Fruit fly (Drosophila melanogaster) whole organism, embryonic: Measurements from ENCODE around the gene scyl.

ENCODE experiments used
- Atf3 ChIP-seq: fragments of 200-800 bp; sonication (Bioruptor generic); optimal IDR thresholded peaks from 3 replicates; lab custom pipeline; 2016; ENCODE audit warnings: missing biosample characterization, missing genetic modification characterization
- BEAF-32 ChIP-seq: fragments of 200-800 bp; sonication (Bioruptor generic); optimal IDR thresholded peaks from 3 replicates; lab custom pipeline; 2017; ENCODE audit warnings: missing biosample characterization, missing genetic modification characterization, mild to moderate bottlenecking, moderate library complexity, missing genetic modification reagents
- Blimp-1 ChIP-seq: fragments of 200-800 bp; sonication (Bioruptor generic); optimal IDR thresholded peaks from 3 replicates; lab custom pipeline; 2018; ENCODE audit warnings: missing biosample characterization, missing genetic modification characterization, mild to moderate bottlenecking, moderate library complexity, missing genetic modification reagents
- CG1024 ChIP-seq: fragments of 200-800 bp; sonication (Bioruptor generic); IDR thresholded peaks from 2 replicates; pipeline ENCODE4 v1.3.6; 2022; ENCODE audit warnings: missing biosample characterization, missing genetic modification characterization
- CG10267 ChIP-seq: fragments of 200-800 bp; sonication (Bioruptor generic); optimal IDR thresholded peaks from 2 replicates; lab custom pipeline; 2018; ENCODE audit warnings: missing biosample characterization, mild to moderate bottlenecking, missing genetic modification characterization, moderate library complexity
- CG10274 ChIP-seq: fragments of 200-800 bp; sonication (Bioruptor generic); optimal IDR thresholded peaks from 3 replicates; lab custom pipeline; 2017; ENCODE audit warnings: missing biosample characterization, mild to moderate bottlenecking, missing genetic modification characterization
- CG10462 ChIP-seq: fragments of 200-800 bp; sonication (Bioruptor generic); optimal IDR thresholded peaks from 2 replicates; lab custom pipeline; 2016; ENCODE audit warnings: missing biosample characterization, missing genetic modification characterization
- CG10979 ChIP-seq: fragments of 200-800 bp; sonication (Bioruptor generic); optimal IDR thresholded peaks from 2 replicates; lab custom pipeline; 2018; ENCODE audit warnings: missing biosample characterization, mild to moderate bottlenecking, missing genetic modification characterization, moderate library complexity
- CG11085 ChIP-seq: fragments of 200-800 bp; sonication (Bioruptor generic); IDR thresholded peaks from 2 replicates; pipeline ENCODE4 v1.3.6; 2022; ENCODE audit warnings: missing biosample characterization, missing genetic modification characterization
- CG12104 ChIP-seq: fragments of 200-800 bp; sonication (Bioruptor generic); optimal IDR thresholded peaks from 3 replicates; lab custom pipeline; 2016; ENCODE audit warnings: missing biosample characterization, missing genetic modification characterization
- CG12744 ChIP-seq: fragments of 200-800 bp; sonication (Bioruptor generic); optimal IDR thresholded peaks from 2 replicates; lab custom pipeline; 2016; ENCODE audit warnings: missing biosample characterization, missing genetic modification characterization
- CG12942 ChIP-seq: fragments of 200-800 bp; sonication (Bioruptor generic); optimal IDR thresholded peaks from 3 replicates; lab custom pipeline; 2016; ENCODE audit warnings: missing biosample characterization, missing genetic modification characterization
- CG14014 ChIP-seq: fragments of 200-800 bp; sonication (Bioruptor generic); IDR thresholded peaks from 2 replicates; pipeline ENCODE4 v1.3.6; 2022; ENCODE audit warnings: missing biosample characterization, missing genetic modification characterization
- CG14050 ChIP-seq: fragments of 200-800 bp; sonication (Bioruptor generic); IDR thresholded peaks from 3 replicates; pipeline ENCODE4 v1.3.6; 2022; ENCODE audit warnings: missing biosample characterization, missing genetic modification characterization
- CG14860 ChIP-seq: fragments of 200-800 bp; sonication (Bioruptor generic); IDR thresholded peaks from 3 replicates; pipeline ENCODE4 v1.3.6; 2022; ENCODE audit warnings: missing biosample characterization, missing genetic modification characterization; ENCODE audit not compliant: partially characterized antibody
- CG17612 ChIP-seq: fragments of 200-800 bp; sonication (Bioruptor generic); IDR thresholded peaks from 2 replicates; pipeline ENCODE4 v1.3.6; 2022; ENCODE audit warnings: missing biosample characterization, missing genetic modification characterization
- CG2116 ChIP-seq: fragments of 200-800 bp; sonication (Bioruptor generic); optimal IDR thresholded peaks from 3 replicates; lab custom pipeline; 2018; ENCODE audit warnings: missing biosample characterization, mild to moderate bottlenecking, missing genetic modification characterization
- CG2712 ChIP-seq: fragments of 200-800 bp; optimal IDR thresholded peaks from 3 replicates; lab custom pipeline; 2019; ENCODE audit warnings: missing biosample characterization, mild to moderate bottlenecking, missing genetic modification characterization, moderate library complexity
- CG2889 ChIP-seq: fragments of 200-800 bp; sonication (Bioruptor generic); IDR thresholded peaks from 3 replicates; pipeline ENCODE4 v1.3.6; 2022; ENCODE audit warnings: missing biosample characterization, missing genetic modification characterization
- CG32767 ChIP-seq: fragments of 200-800 bp; sonication (Bioruptor generic); IDR thresholded peaks from 2 replicates; pipeline ENCODE4 v1.3.6; 2022; ENCODE audit warnings: missing biosample characterization, missing genetic modification characterization
- CG4730 ChIP-seq: fragments of 200-800 bp; sonication (Bioruptor generic); IDR thresholded peaks from 2 replicates; pipeline ENCODE4 v1.3.6; 2022; ENCODE audit warnings: missing biosample characterization, missing genetic modification characterization
- CG6813 ChIP-seq: fragments of 200-800 bp; sonication (Bioruptor generic); optimal IDR thresholded peaks from 2 replicates; lab custom pipeline; 2017; ENCODE audit warnings: missing biosample characterization, missing genetic modification characterization, mild to moderate bottlenecking, moderate library complexity, missing genetic modification reagents
- CG7271 ChIP-seq: fragments of 200-800 bp; sonication (Bioruptor generic); optimal IDR thresholded peaks from 2 replicates; lab custom pipeline; 2018; ENCODE audit warnings: missing biosample characterization, mild to moderate bottlenecking, missing genetic modification characterization, moderate library complexity
- CG8089 ChIP-seq: fragments of 200-800 bp; sonication (Bioruptor generic); optimal IDR thresholded peaks from 3 replicates; lab custom pipeline; 2016; ENCODE audit warnings: missing biosample characterization, missing genetic modification characterization
- Dad ChIP-seq: fragments of 200-800 bp; sonication (Bioruptor generic); optimal IDR thresholded peaks from 3 replicates; lab custom pipeline; 2016; ENCODE audit warnings: missing biosample characterization, missing genetic modification characterization
- Dbx ChIP-seq: fragments of 200-800 bp; sonication (Bioruptor generic); IDR thresholded peaks from 3 replicates; pipeline ENCODE4 v1.3.6; 2022; ENCODE audit warnings: missing biosample characterization, missing genetic modification characterization
- Dref ChIP-seq: fragments of 200-800 bp; sonication (Bioruptor generic); IDR thresholded peaks from 2 replicates; pipeline ENCODE4 v1.3.6; 2022; ENCODE audit warnings: missing biosample characterization, missing genetic modification characterization
- E2f1 ChIP-seq: fragments of 200-800 bp; sonication (Bioruptor generic); IDR thresholded peaks from 2 replicates; pipeline ENCODE4 v1.3.6; 2022; ENCODE audit warnings: missing biosample characterization, missing genetic modification characterization
- ERR ChIP-seq: fragments of 200-800 bp; sonication (Bioruptor generic); optimal IDR thresholded peaks from 2 replicates; lab custom pipeline; 2016; ENCODE audit warnings: missing biosample characterization, missing genetic modification characterization
- Hand ChIP-seq: fragments of 200-800 bp; sonication (Bioruptor generic); optimal IDR thresholded peaks from 2 replicates; lab custom pipeline; 2017; ENCODE audit warnings: mild to moderate bottlenecking, missing biosample characterization, missing genetic modification reagents, missing genetic modification characterization
- Hmr ChIP-seq: fragments of 200-800 bp; sonication (Bioruptor generic); optimal IDR thresholded peaks from 3 replicates; lab custom pipeline; 2017; ENCODE audit warnings: mild to moderate bottlenecking, missing biosample characterization, missing genetic modification reagents, missing genetic modification characterization
- Trl ChIP-seq, 3 experiments: fragments of >200 bp in 2 of 3; fragments of 200-800 bp in 1 of 3; sonication (Bioruptor generic) in 1 of 3; optimal IDR thresholded peaks; 2 replicates in 1 of 3; 3 replicates in 2 of 3; lab custom pipeline; 2016 to 2017; ENCODE audit warnings: missing biosample characterization in 1 of 3, missing genetic modification characterization in 1 of 3
- Xrp1 ChIP-seq: fragments of 200-800 bp; sonication (Bioruptor generic); IDR thresholded peaks from 2 replicates; pipeline ENCODE4 v1.3.6; 2022; ENCODE audit warnings: missing biosample characterization, missing genetic modification characterization
- ash1 ChIP-seq: fragments of 200-800 bp; sonication (Bioruptor generic); optimal IDR thresholded peaks from 2 replicates; lab custom pipeline; 2018; ENCODE audit warnings: missing biosample characterization, mild to moderate bottlenecking, missing genetic modification characterization
- br ChIP-seq: fragments of >200 bp; optimal IDR thresholded peaks from 2 replicates; lab custom pipeline; 2017
- chinmo ChIP-seq: fragments of 200-800 bp; sonication (Bioruptor generic); IDR thresholded peaks from 4 replicates; pipeline ENCODE4 v1.3.6; 2022; ENCODE audit warnings: missing biosample characterization, missing genetic modification characterization; ENCODE audit not compliant: partially characterized antibody
- chm ChIP-seq: fragments of 200-800 bp; sonication (Bioruptor generic); IDR thresholded peaks from 2 replicates; pipeline ENCODE4 v1.3.6; 2022; ENCODE audit warnings: missing biosample characterization, missing genetic modification characterization
- chn ChIP-seq: fragments of 200-800 bp; sonication (Bioruptor generic); optimal IDR thresholded peaks from 2 replicates; lab custom pipeline; 2016; ENCODE audit warnings: missing biosample characterization, missing genetic modification characterization
- danr ChIP-seq: fragments of 200-800 bp; sonication (Bioruptor generic); IDR thresholded peaks from 2 replicates; pipeline ENCODE4 v1.3.6; 2022; ENCODE audit warnings: missing biosample characterization, missing genetic modification characterization
- dysf ChIP-seq: fragments of 200-800 bp; sonication (Bioruptor generic); IDR thresholded peaks from 3 replicates; pipeline ENCODE4 v1.3.6; 2022; ENCODE audit warnings: missing biosample characterization, missing genetic modification characterization
- ewg ChIP-seq: fragments of 200-800 bp; sonication (Bioruptor generic); optimal IDR thresholded peaks from 3 replicates; lab custom pipeline; 2017; ENCODE audit warnings: mild to moderate bottlenecking, missing biosample characterization, missing genetic modification reagents, missing genetic modification characterization
- gcm2 ChIP-seq: fragments of 200-800 bp; sonication (Bioruptor generic); optimal IDR thresholded peaks from 2 replicates; lab custom pipeline; 2016; ENCODE audit warnings: missing biosample characterization, missing genetic modification characterization
- gsb-n ChIP-seq: fragments of 200-800 bp; sonication (Bioruptor generic); optimal IDR thresholded peaks from 3 replicates; lab custom pipeline; 2018; ENCODE audit warnings: missing biosample characterization, mild to moderate bottlenecking, missing genetic modification characterization
- inv ChIP-seq: fragments of 200-800 bp; sonication (Bioruptor generic); IDR thresholded peaks from 2 replicates; pipeline ENCODE4 v1.3.6; 2022; ENCODE audit warnings: missing biosample characterization, missing genetic modification characterization; ENCODE audit not compliant: partially characterized antibody
- lmd ChIP-seq: fragments of 200-800 bp; sonication (Bioruptor generic); IDR thresholded peaks from 2 replicates; pipeline ENCODE4 v1.3.6; 2022; ENCODE audit warnings: missing biosample characterization, missing genetic modification characterization
- lov ChIP-seq, 2 experiments: fragments of 200-800 bp in 1 of 2; fragments of >200 bp in 1 of 2; sonication (Bioruptor generic) in 1 of 2; IDR thresholded peaks in 1 of 2; optimal IDR thresholded peaks in 1 of 2; 2 replicates in 1 of 2; 3 replicates in 1 of 2; pipeline versions ENCODE4 v1.3.6 to Lab custom; 2017 to 2022; ENCODE audit warnings: missing biosample characterization in 1 of 2, missing genetic modification characterization in 1 of 2
- nerfin-1 ChIP-seq: fragments of 200-800 bp; sonication (Bioruptor generic); optimal IDR thresholded peaks from 3 replicates; lab custom pipeline; 2019; ENCODE audit warnings: missing biosample characterization, mild to moderate bottlenecking, missing genetic modification characterization, moderate library complexity
- sens ChIP-seq: fragments of 200-800 bp; sonication (Bioruptor generic); peaks from one replicate; lab custom pipeline; 2016; ENCODE audit warnings: missing biosample characterization, missing genetic modification characterization
- tio ChIP-seq: fragments of 200-800 bp; sonication (Bioruptor generic); optimal IDR thresholded peaks from 2 replicates; lab custom pipeline; 2017; ENCODE audit warnings: missing biosample characterization, missing genetic modification characterization, inconsistent platforms
- tx ChIP-seq: fragments of 200-800 bp; sonication (Bioruptor generic); optimal IDR thresholded peaks from 2 replicates; lab custom pipeline; 2016; ENCODE audit warnings: missing biosample characterization, missing genetic modification characterization
- vnd ChIP-seq: fragments of 200-800 bp; sonication (Bioruptor generic); IDR thresholded peaks from 3 replicates; pipeline ENCODE4 v1.3.6; 2022; ENCODE audit warnings: missing biosample characterization, missing genetic modification characterization; ENCODE audit not compliant: partially characterized antibody

scyl gene

DNA sequence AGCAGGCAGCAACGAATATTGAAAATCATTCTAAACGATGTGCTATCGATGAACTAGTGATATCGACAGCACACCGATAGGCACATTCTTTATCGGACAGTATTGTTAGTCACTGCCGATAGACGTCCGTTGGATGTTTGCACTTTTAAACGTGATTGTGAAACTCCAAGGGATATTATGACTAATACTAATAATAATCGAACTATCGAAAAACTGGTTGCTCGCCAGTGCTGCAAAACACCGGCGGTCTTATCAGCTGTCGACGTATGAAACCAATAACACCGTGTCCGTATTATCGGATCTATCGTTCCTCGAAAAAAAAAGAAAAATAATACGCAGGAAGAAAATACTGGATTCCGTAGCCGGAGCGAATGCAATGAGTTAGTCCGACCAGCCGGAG lies 41.6 kb upstream of the scyl start, which contains the start of the genes Ube3a and CG7600 (continued):
- no peak for TF ChIP-seq CG32767 (GFP tag; lab: Robert Waterston, UW)
- TF ChIP-seq chn (GFP tag; lab: Kevin White, UChicago), result no peak
- TF ChIP-seq Dref (GFP tag; lab: Robert Waterston, UW), result peak; percentile 98
- TF ChIP-seq BEAF-32, result peak; percentile 94
- peak; percentile 97 for TF ChIP-seq inv (GFP tag; lab: Robert Waterston, UW)
- TF ChIP-seq CG12744, result peak; percentile 32
- TF ChIP-seq CG14014 (GFP tag; lab: Robert Waterston, UW), result no peak
- no peak for TF ChIP-seq CG12942 (GFP tag; lab: Kevin White, UChicago)
- TF ChIP-seq Hand (GFP tag; lab: Kevin White, UChicago), result peak; percentile 28
- peak; percentile 71 for TF ChIP-seq gsb-n (tag; lab: Kevin White, UChicago)
- no peak for TF ChIP-seq danr (GFP tag; lab: Robert Waterston, UW)
- no peak for TF ChIP-seq nerfin-1
- no peak for TF ChIP-seq lov (optimal IDR thresholded peaks at IDR 0.05; lab: Kevin White, UChicago)
- TF ChIP-seq lov (GFP tag; IDR thresholded peaks at IDR 0.05; lab: Robert Waterston, UW), result no peak
- TF ChIP-seq dysf, result no peak
- TF ChIP-seq tx (GFP tag; lab: Kevin White, UChicago), result no peak
- TF ChIP-seq chinmo (GFP tag; lab: Robert Waterston, UW), result peak; percentile 100
- TF ChIP-seq CG8089 (GFP tag; lab: Kevin White, UChicago), result no peak
- TF ChIP-seq CG10274, result no peak
- TF ChIP-seq Hmr, result peak; percentile 67
- TF ChIP-seq ewg, result no peak
- TF ChIP-seq chm, result peak; percentile 51
- TF ChIP-seq CG12104 (GFP tag; lab: Kevin White, UChicago), result no peak
- peak; percentile 100 for TF ChIP-seq CG14860 (GFP tag; lab: Robert Waterston, UW)
- TF ChIP-seq ash1 (GFP tag; lab: Kevin White, UChicago), result peak; percentile 21
- TF ChIP-seq CG6813, result no peak
- TF ChIP-seq E2f1 (GFP tag; lab: Robert Waterston, UW), result no peak; the same call in 1 of the 2 replicates
- peak; percentile 99 for TF ChIP-seq CG10267 (tag; lab: Kevin White, UChicago)
- peak; percentile 32; the same call in 1 of the 2 replicates for TF ChIP-seq lmd
- no peak for TF ChIP-seq gcm2 (GFP tag; lab: Kevin White, UChicago)
- TF ChIP-seq Blimp-1 (GFP tag; lab: Kevin White, UChicago), result no peak
- TF ChIP-seq Atf3 (GFP tag; lab: Kevin White, UChicago), result peak; percentile 48
- no peak for TF ChIP-seq CG1024 (GFP tag; lab: Robert Waterston, UW)
- TF ChIP-seq vnd, result peak; percentile 100
- no peak for TF ChIP-seq CG4730 (GFP tag; lab: Robert Waterston, UW)
- TF ChIP-seq ERR (GFP tag; lab: Kevin White, UChicago), result no peak
- peak; percentile 51; the same call in 1 of the 2 replicates for TF ChIP-seq Xrp1
- TF ChIP-seq br, result no peak
- TF ChIP-seq CG2116 (GFP tag; lab: Kevin White, UChicago), result peak; percentile 94
- TF ChIP-seq Dad (GFP tag; lab: Kevin White, UChicago), result peak; percentile 11
- TF ChIP-seq tio (GFP tag; lab: Kevin White, UChicago), result no peak
- peak; percentile 14 for TF ChIP-seq CG10979 (tag; lab: Kevin White, UChicago)
- no peak; the same call in 1 of the 2 replicates for TF ChIP-seq CG11085 (GFP tag; lab: Robert Waterston, UW)
- no peak for TF ChIP-seq CG14050 (GFP tag; lab: Robert Waterston, UW)
- TF ChIP-seq Trl (optimal IDR thresholded peaks at IDR 0.05; lab: Kevin White, UChicago), result no peak
- TF ChIP-seq Trl (GFP tag; optimal IDR thresholded peaks at IDR 0.05; lab: Kevin White, UChicago), result peak; percentile 51
- TF ChIP-seq CG10462 (GFP tag; lab: Kevin White, UChicago), result no peak
- TF ChIP-seq sens, result peak; percentile 89
- TF ChIP-seq CG17612 (GFP tag; lab: Robert Waterston, UW), result no peak
- peak; percentile 66 for TF ChIP-seq CG2712 (tag; lab: Kevin White, UChicago)
- TF ChIP-seq CG7271 (tag; lab: Kevin White, UChicago), result no peak
- TF ChIP-seq Dbx (GFP tag; lab: Robert Waterston, UW), result peak; percentile 66; the same call in 2 of the 3 replicates
- no peak for TF ChIP-seq CG2889
